Worm (Caenorhabditis elegans) whole organism, mixed stage, embryonic: ENCODE results near the gene ZK1037.6.

ENCODE experiments used
- ceh-39 ChIP-seq: fragments of 150-350 bp; optimal IDR thresholded peaks from 2 replicates; lab custom pipeline; 2014; ENCODE audit warnings: missing biosample characterization, missing genetic modification characterization
- lsy-2 ChIP-seq: fragments of 150-350 bp; optimal IDR thresholded peaks from 2 replicates; lab custom pipeline; 2014; ENCODE audit warnings: missing biosample characterization, missing genetic modification characterization
- mls-2 ChIP-seq: sonication (generic microtip); optimal IDR thresholded peaks from 2 replicates; lab custom pipeline; 2016; ENCODE audit warnings: mild to moderate bottlenecking, missing genetic modification characterization, moderate library complexity, missing compliant biosample characterization
- nhr-237 ChIP-seq: fragments of 150-350 bp; optimal IDR thresholded peaks from 2 replicates; lab custom pipeline; 2014; ENCODE audit warnings: missing biosample characterization, missing genetic modification characterization
- nhr-28 ChIP-seq: fragments of 150-350 bp; optimal IDR thresholded peaks from 2 replicates; lab custom pipeline; 2014; ENCODE audit warnings: missing biosample characterization, missing genetic modification characterization
- pha-4 ChIP-seq: fragments of 150-350 bp; optimal IDR thresholded peaks from 2 replicates; lab custom pipeline; 2018; ENCODE audit warnings: missing biosample characterization, missing genetic modification reagents, missing genetic modification characterization
- snpc-4 ChIP-seq: fragments of 150-350 bp; optimal IDR thresholded peaks from 2 replicates; lab custom pipeline; 2014; ENCODE audit warnings: missing biosample characterization, missing genetic modification characterization
- unc-39 ChIP-seq: fragments of 150-350 bp; optimal IDR thresholded peaks from 2 replicates; lab custom pipeline; 2014; ENCODE audit warnings: missing biosample characterization, missing genetic modification characterization
- unc-62 ChIP-seq: fragments of 150-350 bp; optimal IDR thresholded peaks from 2 replicates; lab custom pipeline; 2014; ENCODE audit warnings: missing biosample characterization, missing genetic modification reagents, missing genetic modification characterization

DNA sequence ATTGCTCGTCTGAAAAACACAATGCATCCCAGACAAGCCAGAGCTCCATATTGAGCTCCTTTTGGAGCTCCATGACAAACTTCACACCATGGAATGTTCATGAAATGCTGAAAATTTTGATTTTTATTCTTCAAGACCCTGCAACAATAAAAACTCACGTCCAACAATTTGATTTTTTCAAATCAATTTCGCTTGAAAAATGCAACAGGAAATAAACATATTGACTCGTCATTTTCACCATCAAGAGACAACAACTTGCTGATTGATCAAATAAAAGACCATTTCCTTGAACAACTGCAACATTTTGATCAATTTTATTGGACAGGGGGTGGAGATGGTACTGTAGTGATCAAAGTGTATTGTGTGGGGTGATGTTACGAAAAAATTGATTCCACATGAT lies 42.1 kb upstream of the ZK1037.6 start, which contains the start of gene nhr-269:
- no peak for TF ChIP-seq nhr-28 (tag; lab: Kevin White, UChicago)
- TF ChIP-seq unc-39 (tag; lab: Kevin White, UChicago), result no peak
- no peak for TF ChIP-seq unc-62 (GFP tag; lab: Kevin White, UChicago)
- no peak for TF ChIP-seq pha-4 (tag; lab: Kevin White, UChicago)
- TF ChIP-seq ceh-39 (tag; lab: Kevin White, UChicago), result no peak
- no peak for TF ChIP-seq snpc-4 (tag; lab: Kevin White, UChicago)
- no peak for TF ChIP-seq mls-2 (tag; lab: Kevin White, UChicago)
- TF ChIP-seq lsy-2 (tag; lab: Kevin White, UChicago), result no peak
- no peak for TF ChIP-seq nhr-237 (tag; lab: Kevin White, UChicago)
